Fruit fly (Drosophila melanogaster) whole organism, prepupa: ENCODE measurements around the gene D12.

Source experiments
- Blimp-1 ChIP-seq: fragments of 200-800 bp; sonication (Bioruptor generic); optimal IDR thresholded peaks from 3 replicates; lab custom pipeline; 2017; ENCODE audit warnings: missing biosample characterization, missing genetic modification characterization, mild to moderate bottlenecking, moderate library complexity, missing genetic modification reagents
- CG10669 ChIP-seq: fragments of 200-800 bp; sonication (Bioruptor generic); optimal IDR thresholded peaks from 3 replicates; lab custom pipeline; 2018; ENCODE audit warnings: missing biosample characterization, mild to moderate bottlenecking, missing genetic modification characterization, moderate library complexity
- CG11294 ChIP-seq: fragments of 200-800 bp; sonication (Bioruptor generic); IDR thresholded peaks from 2 replicates; pipeline ENCODE4 v1.3.6; 2022; ENCODE audit warnings: missing biosample characterization, missing genetic modification characterization
- CG11762 ChIP-seq: fragments of 200-800 bp; sonication (Bioruptor generic); optimal IDR thresholded peaks from 3 replicates; lab custom pipeline; 2016; ENCODE audit warnings: missing biosample characterization, missing genetic modification characterization; ENCODE audit not compliant: insufficient read depth
- CG11902 ChIP-seq: fragments of 200-800 bp; sonication (Bioruptor generic); optimal IDR thresholded peaks from 3 replicates; lab custom pipeline; 2016; ENCODE audit warnings: missing biosample characterization, missing genetic modification characterization
- CG15336 ChIP-seq: fragments of 200-800 bp; sonication (Bioruptor generic); IDR thresholded peaks from 2 replicates; pipeline ENCODE4 v1.3.6; 2022; ENCODE audit warnings: missing biosample characterization, missing genetic modification characterization
- CG16779 ChIP-seq: fragments of 200-800 bp; sonication (Bioruptor generic); optimal IDR thresholded peaks from 3 replicates; lab custom pipeline; 2017; ENCODE audit warnings: missing biosample characterization, mild to moderate bottlenecking, missing genetic modification characterization
- CG3032 ChIP-seq: fragments of 200-800 bp; optimal IDR thresholded peaks from 2 replicates; lab custom pipeline; 2019; ENCODE audit warnings: missing biosample characterization, mild to moderate bottlenecking, missing genetic modification characterization, moderate library complexity
- CG31627 ChIP-seq: fragments of 200-800 bp; sonication (Bioruptor generic); optimal IDR thresholded peaks from 3 replicates; lab custom pipeline; 2016; ENCODE audit warnings: missing biosample characterization, missing genetic modification characterization
- CG32006 ChIP-seq: fragments of 200-800 bp; sonication (Bioruptor generic); optimal IDR thresholded peaks from 3 replicates; lab custom pipeline; 2017; ENCODE audit warnings: missing biosample characterization, mild to moderate bottlenecking, missing genetic modification characterization
- CG34406 ChIP-seq: fragments of 200-800 bp; sonication (Bioruptor generic); optimal IDR thresholded peaks from 3 replicates; lab custom pipeline; 2016; ENCODE audit warnings: missing biosample characterization, missing genetic modification characterization
- CG3919 ChIP-seq: fragments of 200-800 bp; sonication (Bioruptor generic); optimal IDR thresholded peaks from 3 replicates; lab custom pipeline; 2016; ENCODE audit warnings: missing biosample characterization, missing genetic modification characterization
- CG4318 ChIP-seq: fragments of 200-800 bp; sonication (Bioruptor generic); optimal IDR thresholded peaks from 3 replicates; lab custom pipeline; 2017; ENCODE audit warnings: missing biosample characterization, mild to moderate bottlenecking, missing genetic modification characterization
- CG6163 ChIP-seq: fragments of 200-800 bp; sonication (Bioruptor generic); IDR thresholded peaks from 3 replicates; pipeline ENCODE4 v1.3.6; 2022; ENCODE audit warnings: missing biosample characterization, missing genetic modification characterization
- CG6276 ChIP-seq: fragments of 200-800 bp; sonication (Bioruptor generic); optimal IDR thresholded peaks from 2 replicates; lab custom pipeline; 2017; ENCODE audit warnings: missing biosample characterization, mild to moderate bottlenecking, missing genetic modification characterization
- CG6808 ChIP-seq: fragments of 200-800 bp; sonication (Bioruptor generic); optimal IDR thresholded peaks from 3 replicates; lab custom pipeline; 2017; ENCODE audit warnings: missing biosample characterization, missing genetic modification characterization, mild to moderate bottlenecking, moderate library complexity, missing genetic modification reagents
- CG6854 ChIP-seq: fragments of 200-800 bp; sonication (Bioruptor generic); optimal IDR thresholded peaks from 2 replicates; lab custom pipeline; 2017; ENCODE audit warnings: missing biosample characterization, mild to moderate bottlenecking, missing genetic modification characterization
- CG7368 ChIP-seq: fragments of 200-800 bp; sonication (Bioruptor generic); optimal IDR thresholded peaks from 3 replicates; lab custom pipeline; 2016; ENCODE audit warnings: missing biosample characterization, missing genetic modification characterization
- CG8119 ChIP-seq: fragments of 200-800 bp; sonication (Bioruptor generic); IDR thresholded peaks from 3 replicates; pipeline ENCODE4 v1.3.6; 2022; ENCODE audit warnings: missing biosample characterization, missing genetic modification characterization
- CG8319 ChIP-seq: fragments of 200-800 bp; sonication (Bioruptor generic); optimal IDR thresholded peaks from 3 replicates; lab custom pipeline; 2016; ENCODE audit warnings: missing biosample characterization, missing genetic modification characterization
- CG8632 ChIP-seq: fragments of 200-800 bp; sonication (Bioruptor generic); optimal IDR thresholded peaks from 3 replicates; lab custom pipeline; 2016; ENCODE audit warnings: missing biosample characterization, missing genetic modification characterization
- Eip75B ChIP-seq: fragments of 200-800 bp; sonication (Bioruptor generic); optimal IDR thresholded peaks from 3 replicates; lab custom pipeline; 2016; ENCODE audit warnings: missing biosample characterization, missing genetic modification characterization
- Eip78C ChIP-seq: fragments of 200-800 bp; sonication (Bioruptor generic); peaks from one replicate; lab custom pipeline; 2016; ENCODE audit warnings: missing biosample characterization, missing genetic modification characterization
- Eip93F ChIP-seq: fragments of 200-800 bp; sonication (Bioruptor generic); optimal IDR thresholded peaks from 2 replicates; lab custom pipeline; 2016; ENCODE audit warnings: missing biosample characterization, mild to moderate bottlenecking, missing genetic modification characterization
- Ets21C ChIP-seq: fragments of 200-800 bp; sonication (Bioruptor generic); optimal IDR thresholded peaks from 3 replicates; lab custom pipeline; 2016; ENCODE audit warnings: missing biosample characterization, missing genetic modification characterization
- Gug ChIP-seq: fragments of 200-800 bp; sonication (Bioruptor generic); IDR thresholded peaks from 2 replicates; pipeline ENCODE4 v1.3.6; 2022; ENCODE audit warnings: missing biosample characterization, missing genetic modification characterization
- Hr38 ChIP-seq: sonication (Bioruptor generic); optimal IDR thresholded peaks from 2 replicates; lab custom pipeline; 2016; ENCODE audit warnings: missing biosample characterization, missing genetic modification characterization
- Hr39 ChIP-seq: fragments of 200-800 bp; sonication (Bioruptor generic); optimal IDR thresholded peaks from 2 replicates; lab custom pipeline; 2016; ENCODE audit warnings: missing biosample characterization, missing genetic modification characterization
- Hr4 ChIP-seq: fragments of 200-800 bp; sonication (Bioruptor generic); optimal IDR thresholded peaks from 3 replicates; lab custom pipeline; 2016; ENCODE audit warnings: missing biosample characterization, missing genetic modification characterization
- Lpt ChIP-seq: fragments of 200-800 bp; sonication (Bioruptor generic); optimal IDR thresholded peaks from 3 replicates; lab custom pipeline; 2016; ENCODE audit warnings: missing biosample characterization, missing genetic modification characterization
- Met ChIP-seq: fragments of 200-800 bp; sonication (Bioruptor generic); optimal IDR thresholded peaks from 3 replicates; lab custom pipeline; 2016; ENCODE audit warnings: missing biosample characterization, missing genetic modification characterization
- OdsH ChIP-seq: fragments of 200-800 bp; sonication (Bioruptor generic); optimal IDR thresholded peaks from 3 replicates; lab custom pipeline; 2016; ENCODE audit warnings: missing biosample characterization, missing genetic modification characterization
- Smox ChIP-seq: fragments of 200-800 bp; sonication (Bioruptor generic); optimal IDR thresholded peaks from 3 replicates; lab custom pipeline; 2016; ENCODE audit warnings: missing biosample characterization, missing genetic modification characterization
- Sox102F ChIP-seq: fragments of 200-800 bp; sonication (Bioruptor generic); optimal IDR thresholded peaks from 2 replicates; lab custom pipeline; 2016; ENCODE audit warnings: missing biosample characterization, mild to moderate bottlenecking, missing genetic modification characterization
- Sox14 ChIP-seq: fragments of 200-800 bp; sonication (Bioruptor generic); optimal IDR thresholded peaks from 3 replicates; lab custom pipeline; 2016; ENCODE audit warnings: missing biosample characterization, missing genetic modification characterization
- Sox15 ChIP-seq: fragments of 200-800 bp; sonication (Bioruptor generic); optimal IDR thresholded peaks from 3 replicates; lab custom pipeline; 2016; ENCODE audit warnings: missing biosample characterization, missing genetic modification characterization
- achi ChIP-seq: fragments of 200-800 bp; sonication (Bioruptor generic); optimal IDR thresholded peaks from 3 replicates; lab custom pipeline; 2016; ENCODE audit warnings: missing biosample characterization, missing genetic modification characterization
- cyc ChIP-seq: fragments of 200-800 bp; sonication (Bioruptor generic); optimal IDR thresholded peaks from 3 replicates; lab custom pipeline; 2016; ENCODE audit warnings: missing biosample characterization, missing genetic modification characterization
- dac ChIP-seq: fragments of 200-800 bp; sonication (Bioruptor generic); optimal IDR thresholded peaks from 2 replicates; lab custom pipeline; 2017; ENCODE audit warnings: missing biosample characterization, mild to moderate bottlenecking, missing genetic modification characterization
- eg ChIP-seq: fragments of 200-800 bp; sonication (Bioruptor generic); IDR thresholded peaks from 3 replicates; pipeline ENCODE4 v1.3.6; 2022; ENCODE audit warnings: missing biosample characterization, missing genetic modification characterization
- esn ChIP-seq: fragments of 200-800 bp; sonication (Bioruptor generic); optimal IDR thresholded peaks from 2 replicates; lab custom pipeline; 2016; ENCODE audit warnings: missing biosample characterization, mild to moderate bottlenecking, missing genetic modification characterization, moderate library complexity
- lz ChIP-seq: fragments of 200-800 bp; sonication (Bioruptor generic); optimal IDR thresholded peaks from 3 replicates; lab custom pipeline; 2016; ENCODE audit warnings: missing biosample characterization, missing genetic modification characterization
- net ChIP-seq: fragments of 200-800 bp; sonication (Bioruptor generic); optimal IDR thresholded peaks from 3 replicates; lab custom pipeline; 2016; ENCODE audit warnings: missing biosample characterization, missing genetic modification characterization
- pdm3 ChIP-seq: fragments of 200-800 bp; sonication (Bioruptor generic); optimal IDR thresholded peaks from 3 replicates; lab custom pipeline; 2016; ENCODE audit warnings: missing biosample characterization, missing genetic modification characterization
- salr ChIP-seq, 2 experiments: fragments of 200-800 bp; sonication (Bioruptor generic); optimal IDR thresholded peaks; 3 replicates each; lab custom pipeline; 2016 to 2018; ENCODE audit warnings: missing biosample characterization in 2 of 2, missing genetic modification characterization in 2 of 2, mild to moderate bottlenecking in 1 of 2
- spab ChIP-seq: fragments of 200-800 bp; sonication (Bioruptor generic); optimal IDR thresholded peaks from 2 replicates; lab custom pipeline; 2017; ENCODE audit warnings: missing biosample characterization, mild to moderate bottlenecking, missing genetic modification characterization, missing genetic modification reagents
- svp ChIP-seq: fragments of 200-800 bp; sonication (Bioruptor generic); peaks from one replicate; lab custom pipeline; 2016; ENCODE audit warnings: missing biosample characterization, missing genetic modification characterization
- topi ChIP-seq: fragments of 200-800 bp; sonication (Bioruptor generic); optimal IDR thresholded peaks from 3 replicates; lab custom pipeline; 2016; ENCODE audit warnings: missing biosample characterization, missing genetic modification characterization
- vri ChIP-seq: fragments of 200-800 bp; sonication (Bioruptor generic); optimal IDR thresholded peaks from 3 replicates; lab custom pipeline; 2016; ENCODE audit warnings: missing biosample characterization, mild to moderate bottlenecking, missing genetic modification characterization

The D12 gene

dm6 chr2L:8477049-8477448 lies 39.9 kb upstream of the D12 start, which contains the start of gene CheA29a:
TSS of gene CheA29a (plus strand) at chr2L:8477349.
- no peak for TF ChIP-seq Eip78C (GFP tag; lab: Kevin White, UChicago)
- no peak for TF ChIP-seq cyc
- no peak for TF ChIP-seq CG31627 (GFP tag; lab: Kevin White, UChicago)
- no peak for TF ChIP-seq CG6854 (GFP tag; lab: Kevin White, UChicago)
- TF ChIP-seq Hr4 (GFP tag; lab: Kevin White, UChicago): no peak

dm6 chr2L:8473448-8473847 lies 36.3 kb upstream of the D12 start:
- TF ChIP-seq CG6163 (GFP tag; lab: Robert Waterston, UW): peak; percentile 75; the same call in 2 of the 3 replicates
- TF ChIP-seq CG8319 (GFP tag; lab: Kevin White, UChicago): peak; percentile 72
- TF ChIP-seq vri: peak; percentile 61
- TF ChIP-seq Hr38 (GFP tag; lab: Kevin White, UChicago): no peak
- TF ChIP-seq topi (GFP tag; lab: Kevin White, UChicago): peak; percentile 73
- peak; percentile 31; the same call in 1 of the 2 replicates for TF ChIP-seq CG11294 (GFP tag; lab: Robert Waterston, UW)
- TF ChIP-seq Blimp-1 (GFP tag; lab: Kevin White, UChicago): peak; percentile 58
- peak; percentile 78 for TF ChIP-seq Sox102F (GFP tag; lab: Kevin White, UChicago)
- peak; percentile 94 for TF ChIP-seq Eip78C (GFP tag; lab: Kevin White, UChicago)
- TF ChIP-seq Met (GFP tag; lab: Kevin White, UChicago): peak; percentile 85
- TF ChIP-seq Hr39 (GFP tag; lab: Kevin White, UChicago): peak; percentile 70
- peak; percentile 66 for TF ChIP-seq OdsH (GFP tag; lab: Kevin White, UChicago)
- peak; percentile 69 for TF ChIP-seq CG7368 (GFP tag; lab: Kevin White, UChicago)
- TF ChIP-seq salr (GFP tag; optimal IDR thresholded peaks at IDR 0.05; lab: Kevin White, UChicago): peak; percentile 41 to 44
- peak; percentile 69 for TF ChIP-seq Sox15
- peak; percentile 94 for TF ChIP-seq svp (GFP tag; lab: Kevin White, UChicago)
- TF ChIP-seq Eip93F (GFP tag; lab: Kevin White, UChicago): peak; percentile 34
- peak; percentile 79 for TF ChIP-seq net (GFP tag; lab: Kevin White, UChicago)
- TF ChIP-seq CG15336 (GFP tag; lab: Robert Waterston, UW): peak; percentile 72
- TF ChIP-seq pdm3 (GFP tag; lab: Kevin White, UChicago): peak; percentile 73
- TF ChIP-seq esn (GFP tag; lab: Kevin White, UChicago): peak; percentile 84
- no peak for TF ChIP-seq dac (GFP tag; lab: Kevin White, UChicago)
- TF ChIP-seq eg (GFP tag; lab: Robert Waterston, UW): peak; percentile 75
- TF ChIP-seq spab: peak; percentile 84
- TF ChIP-seq CG32006: peak; percentile 58
- TF ChIP-seq Smox (GFP tag; lab: Kevin White, UChicago): peak; percentile 63
- peak; percentile 78 for TF ChIP-seq CG6854 (GFP tag; lab: Kevin White, UChicago)
- TF ChIP-seq Sox14: peak; percentile 85
- peak; percentile 84 for TF ChIP-seq CG10669 (GFP tag; lab: Kevin White, UChicago)
- peak; percentile 70 for TF ChIP-seq CG11902 (GFP tag; lab: Kevin White, UChicago)
- peak; percentile 68 for TF ChIP-seq CG8632
- TF ChIP-seq CG8119: peak; percentile 71; the same call in 2 of the 3 replicates
- peak; percentile 77 for TF ChIP-seq lz (GFP tag; lab: Kevin White, UChicago)
- peak; percentile 73 for TF ChIP-seq Eip75B
- peak; percentile 73 for TF ChIP-seq CG31627 (GFP tag; lab: Kevin White, UChicago)
- peak; percentile 56 for TF ChIP-seq Ets21C
- TF ChIP-seq CG6808: peak; percentile 84
- peak; percentile 68 for TF ChIP-seq achi (GFP tag; lab: Kevin White, UChicago)
- TF ChIP-seq Lpt (GFP tag; lab: Kevin White, UChicago): peak; percentile 36
- TF ChIP-seq CG3919 (GFP tag; lab: Kevin White, UChicago): peak; percentile 77
- peak; percentile 81 for TF ChIP-seq CG3032 (tag; lab: Kevin White, UChicago)
- TF ChIP-seq Hr4 (GFP tag; lab: Kevin White, UChicago): peak; percentile 51
- peak; percentile 39 for TF ChIP-seq CG6276 (GFP tag; lab: Kevin White, UChicago)
- peak; percentile 50 for TF ChIP-seq CG11762 (GFP tag; lab: Kevin White, UChicago)
- peak; percentile 71 for TF ChIP-seq CG34406 (GFP tag; lab: Kevin White, UChicago)
- TF ChIP-seq Gug (GFP tag; lab: Robert Waterston, UW): peak; percentile 40; the same call in 1 of the 2 replicates
- TF ChIP-seq cyc: peak; percentile 74
- TF ChIP-seq CG16779 (tag; lab: Kevin White, UChicago): peak; percentile 35
- no peak for TF ChIP-seq CG4318 (GFP tag; lab: Kevin White, UChicago)
